Worm (Caenorhabditis elegans): Measurements from ENCODE around the gene rpl-39.

DNA sequence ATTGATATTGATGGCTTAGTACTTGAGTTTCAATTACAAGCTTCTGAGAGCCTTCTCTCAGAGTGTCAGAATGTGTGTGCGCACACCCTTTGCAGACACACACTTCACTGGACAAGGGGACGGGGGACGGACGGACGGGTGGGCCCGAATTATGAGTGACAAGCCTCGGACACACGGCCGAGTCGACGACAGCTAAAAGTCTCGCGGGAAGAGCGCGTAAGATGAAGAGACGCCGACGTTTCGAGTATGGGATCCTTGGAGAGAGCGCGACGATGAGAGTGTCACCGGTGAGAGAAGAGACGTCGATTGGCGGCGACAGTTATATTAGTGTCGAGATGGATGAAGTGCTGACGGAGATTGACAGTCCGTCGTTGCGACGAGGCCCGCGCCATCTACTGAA, 30.0 kb downstream of the rpl-39 start:
- TF ChIP-seq blmp-1 (tag; optimal IDR thresholded peaks at IDR 0.05) (no peak), sptf-1 (tag; optimal IDR thresholded peaks at IDR 0.05) (no peak), nhr-76 (tag; optimal IDR thresholded peaks at IDR 0.05) (no peak), ztf-11 (tag; optimal IDR thresholded peaks at IDR 0.05) (no peak)
